Worm (Caenorhabditis elegans) whole organism, L4 larva: ENCODE data around the gene W09C2.8.

ENCODE experiments used
- F10B5.3 ChIP-seq: sonication (generic microtip); optimal IDR thresholded peaks from 2 replicates; lab custom pipeline; 2016; ENCODE audit warnings: mild to moderate bottlenecking, missing genetic modification characterization, missing compliant biosample characterization
- F44E2.7 ChIP-seq: fragments of 200-800 bp; sonication (Bioruptor generic); IDR thresholded peaks from 2 replicates; pipeline ENCODE4 v2.1.2; 2022; ENCODE audit warnings: missing genetic modification characterization, missing compliant biosample characterization
- F49E8.2 ChIP-seq: sonication (generic microtip); optimal IDR thresholded peaks from 2 replicates; lab custom pipeline; 2016; ENCODE audit warnings: missing compliant biosample characterization, mild to moderate bottlenecking, missing genetic modification characterization, borderline replicate concordance
- Y75B8A.6 ChIP-seq: fragments of 200-800 bp; sonication (Bioruptor generic); IDR thresholded peaks from 2 replicates; pipeline ENCODE4 v1.3.6; 2022; ENCODE audit warnings: missing genetic modification reagents, missing genetic modification characterization, missing compliant biosample characterization
- ZK337.2 ChIP-seq: fragments of 200-800 bp; sonication (Bioruptor generic); IDR thresholded peaks from 2 replicates; pipeline ENCODE4 v1.3.6; 2022; ENCODE audit warnings: missing genetic modification reagents, missing genetic modification characterization, missing compliant biosample characterization
- aha-1 ChIP-seq: fragments of 150-350 bp; peaks from one replicate; lab custom pipeline; 2014; ENCODE audit warnings: missing biosample characterization, missing genetic modification characterization
- ceh-20 ChIP-seq: fragments of 200-800 bp; sonication (Bioruptor generic); IDR thresholded peaks from 2 replicates; pipeline ENCODE4 v1.3.6; 2022; ENCODE audit warnings: missing genetic modification reagents, missing genetic modification characterization, missing compliant biosample characterization
- ceh-44 ChIP-seq: fragments of 200-800 bp; sonication (Bioruptor generic); IDR thresholded peaks from 2 replicates; pipeline ENCODE4 v1.3.6; 2022; ENCODE audit warnings: missing genetic modification reagents, missing genetic modification characterization, missing compliant biosample characterization
- ceh-82 ChIP-seq: sonication (generic microtip); optimal IDR thresholded peaks from 2 replicates; lab custom pipeline; 2017; ENCODE audit warnings: missing biosample characterization, missing genetic modification characterization
- cey-2 ChIP-seq: sonication (generic microtip); optimal IDR thresholded peaks from 3 replicates; lab custom pipeline; 2017; ENCODE audit warnings: missing genetic modification characterization, mild to moderate bottlenecking, missing compliant biosample characterization, antibody characterized with exemption, borderline replicate concordance; ENCODE audit not compliant: insufficient read depth
- daf-16 ChIP-seq, 3 experiments: sonication (generic microtip); optimal IDR thresholded peaks; 2 replicates each; lab custom pipeline; 2016 to 2017; ENCODE audit warnings: missing genetic modification characterization in 3 of 3, missing genetic modification reagents in 3 of 3, mild to moderate bottlenecking in 2 of 3, missing compliant biosample characterization in 2 of 3, missing biosample characterization in 1 of 3, moderate library complexity in 1 of 3
- daf-19 ChIP-seq: fragments of 200-800 bp; sonication (Bioruptor generic); conservative IDR thresholded peaks from 2 replicates; pipeline ENCODE4 v1.3.6; 2022; ENCODE audit warnings: missing genetic modification characterization, missing compliant biosample characterization
- dmd-6 ChIP-seq: fragments of 200-800 bp; sonication (Bioruptor generic); IDR thresholded peaks from 2 replicates; pipeline ENCODE4 v1.3.6; 2022; ENCODE audit warnings: missing genetic modification reagents, missing genetic modification characterization, missing compliant biosample characterization
- duxl-1 ChIP-seq: sonication (generic microtip); optimal IDR thresholded peaks from 2 replicates; lab custom pipeline; 2016; ENCODE audit warnings: mild to moderate bottlenecking, missing genetic modification characterization, moderate library complexity, missing compliant biosample characterization; ENCODE audit not compliant: poor library complexity
- dve-1 ChIP-seq: sonication (generic microtip); optimal IDR thresholded peaks from 2 replicates; lab custom pipeline; 2017; ENCODE audit warnings: antibody characterized with exemption, mild to moderate bottlenecking, missing genetic modification characterization, missing compliant biosample characterization; ENCODE audit not compliant: insufficient read depth
- fos-1 ChIP-seq: fragments of 150-350 bp; optimal IDR thresholded peaks from 2 replicates; lab custom pipeline; 2014; ENCODE audit warnings: missing biosample characterization, missing genetic modification characterization
- gei-8 ChIP-seq: fragments of 200-800 bp; sonication (Bioruptor generic); optimal IDR thresholded peaks from 2 replicates; lab custom pipeline; 2018; ENCODE audit warnings: mild to moderate bottlenecking, missing genetic modification characterization, missing compliant biosample characterization
- hif-1 ChIP-seq, 2 experiments: sonication (generic microtip); optimal IDR thresholded peaks; 2 replicates each; lab custom pipeline; 2016 to 2017; ENCODE audit warnings: missing compliant biosample characterization in 2 of 2, missing genetic modification characterization in 2 of 2, missing genetic modification reagents in 2 of 2, missing genotype in 2 of 2, mild to moderate bottlenecking in 1 of 2
- hlh-11 ChIP-seq: fragments of 200-800 bp; sonication (Bioruptor generic); optimal IDR thresholded peaks from 2 replicates; lab custom pipeline; 2018; ENCODE audit warnings: mild to moderate bottlenecking, missing genetic modification characterization, missing compliant biosample characterization
- hlh-30 ChIP-seq: sonication (generic microtip); optimal IDR thresholded peaks from 2 replicates; lab custom pipeline; 2017; ENCODE audit warnings: antibody characterized with exemption, mild to moderate bottlenecking, missing genetic modification characterization, missing compliant biosample characterization; ENCODE audit not compliant: insufficient read depth
- hmg-1.1 ChIP-seq: fragments of 200-800 bp; sonication (Bioruptor generic); IDR thresholded peaks from 2 replicates; pipeline ENCODE4 v1.3.6; 2022; ENCODE audit warnings: missing genetic modification reagents, missing genetic modification characterization, missing compliant biosample characterization
- lin-1 ChIP-seq: fragments of 200-800 bp; sonication (Bioruptor generic); IDR thresholded peaks from 2 replicates; pipeline ENCODE4 v1.3.6; 2022; ENCODE audit warnings: missing genetic modification reagents, missing genetic modification characterization, missing compliant biosample characterization
- lir-3 ChIP-seq: sonication (generic microtip); optimal IDR thresholded peaks from 2 replicates; lab custom pipeline; 2016; ENCODE audit warnings: mild to moderate bottlenecking, missing genetic modification characterization, missing compliant biosample characterization
- lsy-2 ChIP-seq, 2 experiments: fragments of 150-350 bp in 1 of 2; sonication (generic microtip) in 1 of 2; optimal IDR thresholded peaks; 2 replicates each; lab custom pipeline; 2014 to 2017; ENCODE audit warnings: missing biosample characterization in 2 of 2, missing genetic modification characterization in 2 of 2
- mdl-1 ChIP-seq, 2 experiments: fragments of 150-350 bp in 1 of 2; sonication (generic microtip) in 1 of 2; optimal IDR thresholded peaks; 2 replicates each; lab custom pipeline; 2014 to 2017; ENCODE audit warnings: missing biosample characterization in 2 of 2, missing genetic modification characterization in 2 of 2
- mep-1 ChIP-seq: fragments of 150-350 bp; sonication (generic microtip); optimal IDR thresholded peaks from 3 replicates; lab custom pipeline; 2014; ENCODE audit warnings: missing biosample characterization, missing genetic modification characterization
- mes-2 ChIP-seq: sonication (generic microtip); optimal IDR thresholded peaks from 2 replicates; lab custom pipeline; 2016; ENCODE audit warnings: missing genotype, mild to moderate bottlenecking, missing genetic modification characterization, missing compliant biosample characterization; ENCODE audit not compliant: poor library complexity, severe bottlenecking
- mxl-3 ChIP-seq: fragments of 200-800 bp; sonication (Bioruptor generic); optimal IDR thresholded peaks from 2 replicates; lab custom pipeline; 2018; ENCODE audit warnings: mild to moderate bottlenecking, missing genetic modification characterization, missing compliant biosample characterization
- nhr-10 ChIP-seq: fragments of 150-350 bp; optimal IDR thresholded peaks from 2 replicates; lab custom pipeline; 2014; ENCODE audit warnings: missing biosample characterization, missing genetic modification characterization
- nhr-11 ChIP-seq: fragments of 150-350 bp; optimal IDR thresholded peaks from 2 replicates; lab custom pipeline; 2014; ENCODE audit warnings: missing biosample characterization, missing genetic modification characterization
- nhr-237 ChIP-seq: sonication (generic microtip); optimal IDR thresholded peaks from 2 replicates; lab custom pipeline; 2017; ENCODE audit warnings: missing biosample characterization, missing genetic modification characterization
- nhr-28 ChIP-seq: fragments of 150-350 bp; optimal IDR thresholded peaks from 2 replicates; lab custom pipeline; 2014; ENCODE audit warnings: missing biosample characterization, missing genetic modification characterization
- nhr-48 ChIP-seq: sonication (generic microtip); optimal IDR thresholded peaks from 2 replicates; lab custom pipeline; 2016; ENCODE audit warnings: mild to moderate bottlenecking, missing genetic modification characterization, missing compliant biosample characterization
- nhr-76 ChIP-seq: fragments of 150-350 bp; optimal IDR thresholded peaks from 2 replicates; lab custom pipeline; 2014; ENCODE audit warnings: missing biosample characterization, missing genetic modification characterization
- nhr-77 ChIP-seq: fragments of 150-350 bp; optimal IDR thresholded peaks from 2 replicates; lab custom pipeline; 2014; ENCODE audit warnings: missing biosample characterization, missing genetic modification characterization
- pha-4 ChIP-seq, 2 experiments: fragments of 150-350 bp in 1 of 2; fragments of 200-800 bp in 1 of 2; sonication (Bioruptor generic) in 1 of 2; IDR thresholded peaks in 1 of 2; optimal IDR thresholded peaks in 1 of 2; 2 replicates each; pipeline versions ENCODE4 v1.3.6 to Lab custom; 2014 to 2022; ENCODE audit warnings: missing genetic modification characterization in 2 of 2, missing genetic modification reagents in 2 of 2, missing biosample characterization in 1 of 2, missing compliant biosample characterization in 1 of 2
- pqm-1 ChIP-seq: sonication (generic microtip); optimal IDR thresholded peaks from 2 replicates; lab custom pipeline; 2017; ENCODE audit warnings: missing biosample characterization, missing genetic modification characterization
- rbr-2 ChIP-seq: sonication (generic microtip); optimal IDR thresholded peaks from 2 replicates; lab custom pipeline; 2016; ENCODE audit warnings: missing genotype, missing genetic modification characterization, missing compliant biosample characterization
- tra-1 ChIP-seq: fragments of 200-800 bp; sonication (Bioruptor generic); IDR thresholded peaks from 2 replicates; pipeline ENCODE4 v1.3.6; 2022; ENCODE audit warnings: missing genetic modification reagents, missing genetic modification characterization, missing compliant biosample characterization
- unc-39 ChIP-seq: sonication (generic microtip); optimal IDR thresholded peaks from 2 replicates; lab custom pipeline; 2017; ENCODE audit warnings: missing biosample characterization, missing genetic modification characterization
- unc-62 ChIP-seq, 3 experiments: fragments of 150-350 bp in 1 of 3; sonication (generic microtip); optimal IDR thresholded peaks in 2 of 3; peaks in 1 of 3; 1 replicate in 1 of 3; 2 replicates in 2 of 3; lab custom pipeline; 2014 to 2017; ENCODE audit warnings: missing biosample characterization in 3 of 3, missing genetic modification characterization in 3 of 3, missing genetic modification reagents in 3 of 3, missing genotype in 1 of 3
- zag-1 ChIP-seq: fragments of 150-350 bp; optimal IDR thresholded peaks from 2 replicates; lab custom pipeline; 2014; ENCODE audit warnings: missing biosample characterization, missing genetic modification characterization
- zip-2 ChIP-seq: fragments of 150-350 bp; optimal IDR thresholded peaks from 2 replicates; lab custom pipeline; 2014; ENCODE audit warnings: missing biosample characterization, missing genetic modification characterization

The W09C2.8 gene

ce11 chrIV:9672434-9672833 lies 48.3 kb upstream of the W09C2.8 start:
- TF ChIP-seq cey-2 (tag; lab: Kevin White, UChicago) (peak; percentile 53), nhr-48 (tag; lab: Kevin White, UChicago) (peak; percentile 32), pqm-1 (tag; lab: Kevin White, UChicago) (no peak), hlh-30 (tag; lab: Kevin White, UChicago) (peak; percentile 71), hlh-11 (tag; lab: Kevin White, UChicago) (peak; percentile 73), lir-3 (tag; lab: Kevin White, UChicago) (no peak), nhr-28 (tag; lab: Kevin White, UChicago) (peak; percentile 82), dmd-6 (peak; percentile 59), mxl-3 (peak; percentile 7), lsy-2 (tag; optimal IDR thresholded peaks at IDR 0.05; lab: Kevin White, UChicago) (peak in 1 of 2 experiments; percentile 82), unc-62 (GFP tag; optimal IDR thresholded peaks at IDR 0.05 in 1 of 2; lab: Kevin White, UChicago) (peak in 1 of 2 experiments; percentile 66), unc-62 (tag; optimal IDR thresholded peaks at IDR 0.05; lab: Kevin White, UChicago) (no peak), mdl-1 (tag; optimal IDR thresholded peaks at IDR 0.05; lab: Kevin White, UChicago) (peak in 1 of 2 experiments; percentile 80), aha-1 (peak; percentile 97), daf-19 (no peak), gei-8 (GFP tag; lab: Kevin White, UChicago) (peak; percentile 38), F44E2.7 (GFP tag; lab: Robert Waterston, UW) (no peak), zag-1 (tag; lab: Kevin White, UChicago) (no peak)

ce11 chrIV:9671001-9671652 lies 47.0 kb upstream of the W09C2.8 start:
- TF ChIP-seq mxl-3 (peak; percentile 86), nhr-77 (tag; lab: Kevin White, UChicago) (peak; percentile 86), mdl-1 (tag; optimal IDR thresholded peaks at IDR 0.05; lab: Kevin White, UChicago) (peak; percentile 64 to 84), pha-4 (GFP tag; IDR thresholded peaks at IDR 0.05; lab: Robert Waterston, UW) (peak; percentile 57; the same call in 1 of the 2 replicates), pha-4 (tag; optimal IDR thresholded peaks at IDR 0.05; lab: Kevin White, UChicago) (peak; percentile 91), tra-1 (GFP tag; lab: Robert Waterston, UW) (no peak), hif-1 (tag; optimal IDR thresholded peaks at IDR 0.05; lab: Kevin White, UChicago) (peak in 1 of 2 experiments; percentile 37), nhr-28 (tag; lab: Kevin White, UChicago) (peak; percentile 78), unc-62 (GFP tag; optimal IDR thresholded peaks at IDR 0.05 in 1 of 2; lab: Kevin White, UChicago) (peak in 1 of 2 experiments; percentile 95), unc-62 (tag; optimal IDR thresholded peaks at IDR 0.05; lab: Kevin White, UChicago) (no peak), aha-1 (peak; percentile 93), rbr-2 (tag; lab: Kevin White, UChicago) (peak; percentile 13), mes-2 (tag; lab: Kevin White, UChicago) (peak; percentile 5), dve-1 (peak; percentile 94), hlh-30 (tag; lab: Kevin White, UChicago) (peak; percentile 77), ZK337.2 (no peak), hlh-11 (tag; lab: Kevin White, UChicago) (peak; percentile 84), F10B5.3 (tag; lab: Kevin White, UChicago) (peak; percentile 12), nhr-237 (tag; lab: Kevin White, UChicago) (no peak), nhr-10 (tag; lab: Kevin White, UChicago) (peak; percentile 30), mep-1 (tag; lab: Kevin White, UChicago) (peak; percentile 71), Y75B8A.6 (GFP tag; lab: Robert Waterston, UW) (no peak), F49E8.2 (tag; lab: Kevin White, UChicago) (no peak), daf-16 (GFP tag; optimal IDR thresholded peaks at IDR 0.05; lab: Kevin White, UChicago) (peak in 1 of 2 experiments; percentile 39), daf-16 (tag; optimal IDR thresholded peaks at IDR 0.05; lab: Kevin White, UChicago) (peak; percentile 84), nhr-11 (tag; lab: Kevin White, UChicago) (peak; percentile 24), ceh-82 (tag; lab: Kevin White, UChicago) (no peak), lir-3 (tag; lab: Kevin White, UChicago) (no peak), ceh-20 (GFP tag; lab: Robert Waterston, UW) (no peak), duxl-1 (peak; percentile 45), daf-19 (no peak), fos-1 (tag; lab: Kevin White, UChicago) (no peak), ceh-44 (GFP tag; lab: Robert Waterston, UW) (no peak), zip-2 (peak; percentile 33), lsy-2 (tag; optimal IDR thresholded peaks at IDR 0.05; lab: Kevin White, UChicago) (peak in 1 of 2 experiments; percentile 68), lin-1 (GFP tag; lab: Robert Waterston, UW) (0 out of 2 replicates have a peak, but pooled peaks have one; percentile 12), unc-39 (tag; lab: Kevin White, UChicago) (no peak), hmg-1.1 (GFP tag; lab: Robert Waterston, UW) (0 out of 2 replicates have a peak, but pooled peaks have one; percentile 29), nhr-48 (tag; lab: Kevin White, UChicago) (peak; percentile 82), nhr-76 (tag; lab: Kevin White, UChicago) (no peak), pqm-1 (tag; lab: Kevin White, UChicago) (peak; percentile 79)
